Fruit fly (Drosophila melanogaster): ENCODE data around the gene Dys.

Dys gene

dm6 chr3R:19476484-19476883, 15.6 kb downstream of the Dys start:
- TF ChIP-seq ttk (optimal IDR thresholded peaks at IDR 0.05) (no peak), insv (optimal IDR thresholded peaks at IDR 0.05) (no peak), Myc (optimal IDR thresholded peaks at IDR 0.05) (no peak), h (optimal IDR thresholded peaks at IDR 0.05) (no peak), psq (optimal IDR thresholded peaks at IDR 0.05) (no peak), Sin3A (optimal IDR thresholded peaks at IDR 0.05) (no peak)

dm6 chr3R:19486422-19486821, 25.5 kb downstream of the Dys start:
- TF ChIP-seq ttk (optimal IDR thresholded peaks at IDR 0.05) = no peak
- no peak for TF ChIP-seq psq (optimal IDR thresholded peaks at IDR 0.05)
- TF ChIP-seq Sin3A (optimal IDR thresholded peaks at IDR 0.05) = no peak

dm6 chr3R:19489963-19490362, 29.1 kb downstream of the Dys start:
- TF ChIP-seq Sin3A (optimal IDR thresholded peaks at IDR 0.05) = no peak
- no peak for TF ChIP-seq h (optimal IDR thresholded peaks at IDR 0.05)

dm6 chr3R:19490996-19491395, 30.1 kb downstream of the Dys start, which contains the start of gene CG15025:
TSS of gene CG15025 (minus strand) at chr3R:19491115.
- TF ChIP-seq Sin3A (optimal IDR thresholded peaks at IDR 0.05) (no peak), psq (optimal IDR thresholded peaks at IDR 0.05) (no peak), ttk (optimal IDR thresholded peaks at IDR 0.05) (no peak), h (optimal IDR thresholded peaks at IDR 0.05) (no peak), insv (optimal IDR thresholded peaks at IDR 0.05) (no peak), Myc (optimal IDR thresholded peaks at IDR 0.05) (no peak)

dm6 chr3R:19492400-19492799, 31.5 kb downstream of the Dys start:
- no peak for TF ChIP-seq Myc (optimal IDR thresholded peaks at IDR 0.05)
- TF ChIP-seq psq (optimal IDR thresholded peaks at IDR 0.05) = no peak
- no peak for TF ChIP-seq h (optimal IDR thresholded peaks at IDR 0.05)
- TF ChIP-seq Sin3A (optimal IDR thresholded peaks at IDR 0.05) = no peak
- TF ChIP-seq ttk (optimal IDR thresholded peaks at IDR 0.05) = no peak
- TF ChIP-seq insv (optimal IDR thresholded peaks at IDR 0.05) = no peak

dm6 chr3R:19495217-19495616, 34.3 kb downstream of the Dys start:
- TF ChIP-seq psq (optimal IDR thresholded peaks at IDR 0.05) = no peak
- TF ChIP-seq Sin3A (optimal IDR thresholded peaks at IDR 0.05) = no peak
- no peak for TF ChIP-seq ttk (optimal IDR thresholded peaks at IDR 0.05)
- TF ChIP-seq insv (optimal IDR thresholded peaks at IDR 0.05) = no peak
- no peak for TF ChIP-seq h (optimal IDR thresholded peaks at IDR 0.05)
- no peak for TF ChIP-seq Myc (optimal IDR thresholded peaks at IDR 0.05)

- TF ChIP-seq h (optimal IDR thresholded peaks at IDR 0.05) (no peak), ttk (optimal IDR thresholded peaks at IDR 0.05) (no peak), Sin3A (optimal IDR thresholded peaks at IDR 0.05) (no peak), psq (optimal IDR thresholded peaks at IDR 0.05) (no peak), insv (optimal IDR thresholded peaks at IDR 0.05) (no peak), Myc (optimal IDR thresholded peaks at IDR 0.05) (no peak)
These were observed 37.9 kb downstream of the Dys start for dm6 chr3R:19498672-19499373.

dm6 chr3R:19499374-19499703, 38.5 kb downstream of the Dys start:
- TF ChIP-seq Myc (optimal IDR thresholded peaks at IDR 0.05) = no peak
- TF ChIP-seq insv (optimal IDR thresholded peaks at IDR 0.05) = no peak
- TF ChIP-seq psq (optimal IDR thresholded peaks at IDR 0.05) = no peak

dm6 chr3R:19499776-19500175, 38.9 kb downstream of the Dys start:
- TF ChIP-seq insv (optimal IDR thresholded peaks at IDR 0.05) (no peak), psq (optimal IDR thresholded peaks at IDR 0.05) (no peak), ttk (optimal IDR thresholded peaks at IDR 0.05) (no peak), Myc (optimal IDR thresholded peaks at IDR 0.05) (no peak), Sin3A (optimal IDR thresholded peaks at IDR 0.05) (no peak), h (optimal IDR thresholded peaks at IDR 0.05) (no peak)

dm6 chr3R:19500588-19500987, 39.7 kb downstream of the Dys start:
- no peak for TF ChIP-seq Myc (optimal IDR thresholded peaks at IDR 0.05)

dm6 chr3R:19503058-19503682, 42.3 kb downstream of the Dys start:
- TF ChIP-seq psq (optimal IDR thresholded peaks at IDR 0.05) (no peak), Sin3A (optimal IDR thresholded peaks at IDR 0.05) (no peak), Myc (optimal IDR thresholded peaks at IDR 0.05) (no peak)

- TF ChIP-seq h (optimal IDR thresholded peaks at IDR 0.05) = no peak
- no peak for TF ChIP-seq insv (optimal IDR thresholded peaks at IDR 0.05)
- no peak for TF ChIP-seq Sin3A (optimal IDR thresholded peaks at IDR 0.05)
- no peak for TF ChIP-seq Myc (optimal IDR thresholded peaks at IDR 0.05)
- TF ChIP-seq ttk (optimal IDR thresholded peaks at IDR 0.05) = no peak
- no peak for TF ChIP-seq psq (optimal IDR thresholded peaks at IDR 0.05)
These were observed 47.7 kb downstream of the Dys start for dm6 chr3R:19508388-19509185.

dm6 chr3R:19509186-19509522, 48.3 kb downstream of the Dys start:
- TF ChIP-seq Myc (optimal IDR thresholded peaks at IDR 0.05) (no peak), ttk (optimal IDR thresholded peaks at IDR 0.05) (no peak), insv (optimal IDR thresholded peaks at IDR 0.05) (no peak), h (optimal IDR thresholded peaks at IDR 0.05) (no peak), Sin3A (optimal IDR thresholded peaks at IDR 0.05) (no peak), psq (optimal IDR thresholded peaks at IDR 0.05) (no peak)
